Fruit fly (Drosophila melanogaster) whole organism, embryonic: Measurements from ENCODE around the gene gammaCOP.

ENCODE experiments used
- CG10959 ChIP-seq: fragments of 200-800 bp; sonication (Bioruptor generic); IDR thresholded peaks from 2 replicates; pipeline ENCODE4 v1.3.6; 2022; ENCODE audit warnings: missing biosample characterization, missing genetic modification characterization
- CG12104 ChIP-seq: fragments of 200-800 bp; sonication (Bioruptor generic); optimal IDR thresholded peaks from 3 replicates; lab custom pipeline; 2016; ENCODE audit warnings: missing biosample characterization, missing genetic modification characterization
- CG14667 ChIP-seq: fragments of 200-800 bp; sonication (Bioruptor generic); IDR thresholded peaks from 2 replicates; pipeline ENCODE4 v1.3.6; 2022; ENCODE audit warnings: missing biosample characterization, missing genetic modification characterization
- CG15011 ChIP-seq: fragments of 200-800 bp; sonication (Bioruptor generic); optimal IDR thresholded peaks from 3 replicates; lab custom pipeline; 2018; ENCODE audit warnings: missing biosample characterization, mild to moderate bottlenecking, missing genetic modification characterization
- CG17186 ChIP-seq: fragments of 200-800 bp; sonication (Bioruptor generic); optimal IDR thresholded peaks from 3 replicates; lab custom pipeline; 2017; ENCODE audit warnings: missing biosample characterization, missing genetic modification reagents, missing genetic modification characterization
- CG17328 ChIP-seq: fragments of 200-800 bp; sonication (Bioruptor generic); IDR thresholded peaks from 2 replicates; pipeline ENCODE4 v1.3.6; 2022; ENCODE audit warnings: missing biosample characterization, missing genetic modification characterization
- CG17385 ChIP-seq: fragments of 200-800 bp; sonication (Bioruptor generic); optimal IDR thresholded peaks from 3 replicates; lab custom pipeline; 2018; ENCODE audit warnings: missing biosample characterization, mild to moderate bottlenecking, missing genetic modification characterization
- CG17612 ChIP-seq: fragments of 200-800 bp; sonication (Bioruptor generic); IDR thresholded peaks from 2 replicates; pipeline ENCODE4 v1.3.6; 2022; ENCODE audit warnings: missing biosample characterization, missing genetic modification characterization
- CG30431 ChIP-seq: fragments of 200-800 bp; sonication (Bioruptor generic); optimal IDR thresholded peaks from 2 replicates; lab custom pipeline; 2017; ENCODE audit warnings: missing biosample characterization, missing genetic modification characterization
- CG4282 ChIP-seq: fragments of 200-800 bp; sonication (Bioruptor generic); optimal IDR thresholded peaks from 2 replicates; lab custom pipeline; 2016; ENCODE audit warnings: missing biosample characterization, missing genetic modification characterization
- CG8478 ChIP-seq: fragments of >200 bp; optimal IDR thresholded peaks from 2 replicates; lab custom pipeline; 2018
- CG9609 ChIP-seq: fragments of 200-800 bp; sonication (Bioruptor generic); optimal IDR thresholded peaks from 3 replicates; lab custom pipeline; 2016; ENCODE audit warnings: missing biosample characterization, missing genetic modification characterization
- CTCF ChIP-seq: fragments of 200-800 bp; sonication (Bioruptor generic); optimal IDR thresholded peaks from 2 replicates; lab custom pipeline; 2017; ENCODE audit warnings: missing biosample characterization, mild to moderate bottlenecking, missing genetic modification characterization, moderate library complexity
- Chrac-16 ChIP-seq: fragments of 200-800 bp; sonication (Bioruptor generic); optimal IDR thresholded peaks from 3 replicates; lab custom pipeline; 2016; ENCODE audit warnings: missing biosample characterization, missing genetic modification characterization
- Dbx ChIP-seq: fragments of 200-800 bp; sonication (Bioruptor generic); IDR thresholded peaks from 3 replicates; pipeline ENCODE4 v1.3.6; 2022; ENCODE audit warnings: missing biosample characterization, missing genetic modification characterization
- Elba2 ChIP-seq: fragments of 200-800 bp; sonication (Bioruptor generic); optimal IDR thresholded peaks from 3 replicates; lab custom pipeline; 2016; ENCODE audit warnings: missing biosample characterization, missing genetic modification characterization
- Ets65A ChIP-seq: fragments of 200-800 bp; sonication (Bioruptor generic); peaks from one replicate; lab custom pipeline; 2016; ENCODE audit warnings: missing biosample characterization, missing genetic modification characterization
- Ets97D ChIP-seq: fragments of 200-800 bp; sonication (Bioruptor generic); optimal IDR thresholded peaks from 3 replicates; lab custom pipeline; 2016; ENCODE audit warnings: missing biosample characterization, missing genetic modification characterization
- HmgZ ChIP-seq: fragments of 200-800 bp; sonication (Bioruptor generic); optimal IDR thresholded peaks from 2 replicates; lab custom pipeline; 2018; ENCODE audit warnings: missing biosample characterization, mild to moderate bottlenecking, missing genetic modification characterization
- Hmx ChIP-seq: fragments of 200-800 bp; sonication (Bioruptor generic); optimal IDR thresholded peaks from 2 replicates; lab custom pipeline; 2016; ENCODE audit warnings: missing biosample characterization, missing genetic modification characterization
- Lhr ChIP-seq: fragments of 200-800 bp; sonication (Bioruptor generic); optimal IDR thresholded peaks from 3 replicates; lab custom pipeline; 2017; ENCODE audit warnings: mild to moderate bottlenecking, missing biosample characterization, missing genetic modification reagents, missing genetic modification characterization
- MTF-1 ChIP-seq: fragments of 200-800 bp; sonication (Bioruptor generic); optimal IDR thresholded peaks from 2 replicates; lab custom pipeline; 2018; ENCODE audit warnings: missing biosample characterization, mild to moderate bottlenecking, missing genetic modification characterization, borderline replicate concordance
- Max ChIP-seq: fragments of 200-800 bp; sonication (Bioruptor generic); optimal IDR thresholded peaks from 2 replicates; lab custom pipeline; 2016; ENCODE audit warnings: missing biosample characterization, mild to moderate bottlenecking, missing genetic modification characterization
- NC2α ChIP-seq: fragments of 200-800 bp; sonication (Bioruptor generic); optimal IDR thresholded peaks from 2 replicates; lab custom pipeline; 2016; ENCODE audit warnings: missing biosample characterization, missing genetic modification characterization
- PHDP ChIP-seq: fragments of 200-800 bp; sonication (Bioruptor generic); optimal IDR thresholded peaks from 3 replicates; lab custom pipeline; 2018; ENCODE audit warnings: missing biosample characterization, mild to moderate bottlenecking, missing genetic modification characterization, moderate library complexity
- Scr ChIP-seq: fragments of 200-800 bp; sonication (Bioruptor generic); IDR thresholded peaks from 2 replicates; pipeline ENCODE4 v1.3.6; 2022; ENCODE audit warnings: missing biosample characterization, missing genetic modification characterization; ENCODE audit not compliant: partially characterized antibody
- TFAM ChIP-seq: fragments of 200-800 bp; sonication (Bioruptor generic); optimal IDR thresholded peaks from 2 replicates; lab custom pipeline; 2017; ENCODE audit warnings: missing biosample characterization, missing genetic modification characterization, inconsistent platforms
- ase ChIP-seq: fragments of 200-800 bp; sonication (Bioruptor generic); IDR thresholded peaks from 3 replicates; pipeline ENCODE4 v1.3.6; 2022; ENCODE audit warnings: missing biosample characterization, missing genetic modification characterization
- ash1 ChIP-seq: fragments of 200-800 bp; sonication (Bioruptor generic); optimal IDR thresholded peaks from 2 replicates; lab custom pipeline; 2018; ENCODE audit warnings: missing biosample characterization, mild to moderate bottlenecking, missing genetic modification characterization
- chm ChIP-seq: fragments of 200-800 bp; sonication (Bioruptor generic); IDR thresholded peaks from 2 replicates; pipeline ENCODE4 v1.3.6; 2022; ENCODE audit warnings: missing biosample characterization, missing genetic modification characterization
- crol ChIP-seq: fragments of 200-800 bp; sonication (Bioruptor generic); IDR thresholded peaks from 2 replicates; pipeline ENCODE4 v1.3.6; 2022; ENCODE audit warnings: missing biosample characterization, missing genetic modification characterization
- dm ChIP-seq: fragments of 200-800 bp; sonication (Bioruptor generic); optimal IDR thresholded peaks from 3 replicates; lab custom pipeline; 2016; ENCODE audit warnings: missing biosample characterization, missing genetic modification characterization
- dmrt11E ChIP-seq: fragments of 200-800 bp; sonication (Bioruptor generic); optimal IDR thresholded peaks from 3 replicates; lab custom pipeline; 2018; ENCODE audit warnings: missing biosample characterization, mild to moderate bottlenecking, missing genetic modification characterization, moderate library complexity
- exex ChIP-seq: fragments of 200-800 bp; sonication (Bioruptor generic); optimal IDR thresholded peaks from 4 replicates; lab custom pipeline; 2018; ENCODE audit warnings: missing biosample characterization, mild to moderate bottlenecking, missing genetic modification characterization, moderate library complexity
- fd3F ChIP-seq: fragments of 200-800 bp; sonication (Bioruptor generic); optimal IDR thresholded peaks from 2 replicates; lab custom pipeline; 2018; ENCODE audit warnings: missing biosample characterization, mild to moderate bottlenecking, missing genetic modification characterization, moderate library complexity
- gce ChIP-seq: fragments of 200-800 bp; sonication (Bioruptor generic); IDR thresholded peaks from 3 replicates; pipeline ENCODE4 v1.3.6; 2022; ENCODE audit warnings: missing biosample characterization, missing genetic modification characterization
- gsb-n ChIP-seq: fragments of 200-800 bp; sonication (Bioruptor generic); optimal IDR thresholded peaks from 3 replicates; lab custom pipeline; 2018; ENCODE audit warnings: missing biosample characterization, mild to moderate bottlenecking, missing genetic modification characterization
- hb ChIP-seq: fragments of 200-800 bp; sonication (Bioruptor generic); IDR thresholded peaks from 3 replicates; pipeline ENCODE4 v1.3.6; 2022; ENCODE audit warnings: missing biosample characterization, missing genetic modification characterization; ENCODE audit not compliant: partially characterized antibody
- jumu ChIP-seq: fragments of 200-800 bp; sonication (Bioruptor generic); optimal IDR thresholded peaks from 3 replicates; lab custom pipeline; 2016; ENCODE audit warnings: missing biosample characterization, missing genetic modification characterization
- ken ChIP-seq: fragments of 200-800 bp; sonication (Bioruptor generic); IDR thresholded peaks from 3 replicates; pipeline ENCODE4 v1.3.6; 2022; ENCODE audit warnings: missing biosample characterization, missing genetic modification characterization
- lbe ChIP-seq: fragments of 200-800 bp; sonication (Bioruptor generic); optimal IDR thresholded peaks from 2 replicates; lab custom pipeline; 2016; ENCODE audit warnings: missing biosample characterization, mild to moderate bottlenecking, missing genetic modification characterization
- lov ChIP-seq, 2 experiments: fragments of 200-800 bp in 1 of 2; fragments of >200 bp in 1 of 2; sonication (Bioruptor generic) in 1 of 2; IDR thresholded peaks in 1 of 2; optimal IDR thresholded peaks in 1 of 2; 2 replicates in 1 of 2; 3 replicates in 1 of 2; pipeline versions ENCODE4 v1.3.6 to Lab custom; 2017 to 2022; ENCODE audit warnings: missing biosample characterization in 1 of 2, missing genetic modification characterization in 1 of 2
- p53 ChIP-seq: fragments of 200-800 bp; sonication (Bioruptor generic); optimal IDR thresholded peaks from 2 replicates; lab custom pipeline; 2016; ENCODE audit warnings: missing biosample characterization, missing genetic modification characterization
- phol ChIP-seq: fragments of 200-800 bp; sonication (Bioruptor generic); optimal IDR thresholded peaks from 3 replicates; lab custom pipeline; 2018; ENCODE audit warnings: missing biosample characterization, mild to moderate bottlenecking, missing genetic modification characterization, moderate library complexity
- pros ChIP-seq: fragments of 200-800 bp; sonication (Bioruptor generic); optimal IDR thresholded peaks from 3 replicates; lab custom pipeline; 2019; ENCODE audit warnings: missing biosample characterization, mild to moderate bottlenecking, missing genetic modification characterization, moderate library complexity
- row ChIP-seq: fragments of 200-800 bp; sonication (Bioruptor generic); IDR thresholded peaks from 3 replicates; pipeline ENCODE4 v1.3.6; 2022; ENCODE audit warnings: missing biosample characterization, missing genetic modification characterization
- slou ChIP-seq: fragments of 200-800 bp; sonication (Bioruptor generic); optimal IDR thresholded peaks from 3 replicates; lab custom pipeline; 2016; ENCODE audit warnings: missing biosample characterization, missing genetic modification characterization
- so ChIP-seq: fragments of 200-800 bp; sonication (Bioruptor generic); IDR thresholded peaks from 3 replicates; pipeline ENCODE4 v1.3.6; 2022; ENCODE audit warnings: missing biosample characterization, missing genetic modification characterization
- tll ChIP-seq, 2 experiments: fragments of 200-800 bp in 1 of 2; fragments of >200 bp in 1 of 2; sonication (Bioruptor generic) in 1 of 2; optimal IDR thresholded peaks; 2 replicates each; lab custom pipeline; 2017 to 2019; ENCODE audit warnings: missing biosample characterization in 2 of 2, missing genetic modification characterization in 2 of 2, mild to moderate bottlenecking in 1 of 2, moderate library complexity in 1 of 2
- trem ChIP-seq: fragments of 200-800 bp; optimal IDR thresholded peaks from 3 replicates; lab custom pipeline; 2019; ENCODE audit warnings: missing biosample characterization, mild to moderate bottlenecking, missing genetic modification characterization, moderate library complexity
- ttk ChIP-seq: fragments of 200-800 bp; sonication (Bioruptor generic); IDR thresholded peaks from 2 replicates; pipeline ENCODE4 v2.1.2; 2022; ENCODE audit warnings: missing biosample characterization, missing genetic modification characterization
- twi ChIP-seq: fragments of 200-800 bp; optimal IDR thresholded peaks from 2 replicates; lab custom pipeline; 2019; ENCODE audit warnings: missing biosample characterization, mild to moderate bottlenecking, missing genetic modification characterization, moderate library complexity
- vnd ChIP-seq: fragments of 200-800 bp; sonication (Bioruptor generic); IDR thresholded peaks from 3 replicates; pipeline ENCODE4 v1.3.6; 2022; ENCODE audit warnings: missing biosample characterization, missing genetic modification characterization; ENCODE audit not compliant: partially characterized antibody

Gene gammaCOP

DNA sequence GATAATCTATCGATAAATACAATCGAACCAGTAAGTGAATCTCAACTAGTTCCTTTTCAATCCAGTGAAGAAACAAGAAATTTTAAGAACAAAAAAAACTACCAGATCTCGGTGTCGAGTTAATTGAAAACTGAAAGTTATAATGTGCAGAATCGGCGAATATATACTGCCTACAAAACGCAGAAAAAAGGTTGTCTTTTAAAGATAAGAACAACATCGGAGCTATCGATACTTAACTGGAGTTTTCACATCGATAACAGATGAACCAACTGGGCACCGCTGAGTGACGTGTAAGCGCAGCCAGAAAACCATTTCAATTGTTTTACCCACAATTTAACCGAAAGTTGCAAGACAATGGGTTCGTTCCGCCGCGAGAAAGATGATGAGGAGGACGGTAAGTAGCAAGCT lies at the start of gene gammaCOP (continued):
- TF ChIP-seq CG30431 (GFP tag; lab: Kevin White, UChicago) (no peak), CG12104 (GFP tag; lab: Kevin White, UChicago) (no peak), dm (GFP tag; lab: Kevin White, UChicago) (no peak), vnd (peak; percentile 89), chm (GFP tag; lab: Robert Waterston, UW) (no peak), Elba2 (GFP tag; lab: Kevin White, UChicago) (no peak), NC2α (GFP tag; lab: Kevin White, UChicago) (no peak), CG14667 (GFP tag; lab: Robert Waterston, UW) (no peak), ken (GFP tag; lab: Robert Waterston, UW) (no peak), Ets97D (GFP tag; lab: Kevin White, UChicago) (peak; percentile 43), phol (tag; lab: Kevin White, UChicago) (no peak), Lhr (GFP tag; lab: Kevin White, UChicago) (no peak), CG17328 (GFP tag; lab: Robert Waterston, UW) (no peak), CG10959 (GFP tag; lab: Robert Waterston, UW) (no peak), exex (tag; lab: Kevin White, UChicago) (no peak), CG17385 (GFP tag; lab: Kevin White, UChicago) (no peak), CG8478 (lab: Kevin White, UChicago) (no peak), Scr (GFP tag; lab: Robert Waterston, UW) (peak; percentile 94), CG17612 (GFP tag; lab: Robert Waterston, UW) (no peak), lov (optimal IDR thresholded peaks at IDR 0.05; lab: Kevin White, UChicago) (no peak), lov (GFP tag; IDR thresholded peaks at IDR 0.05; lab: Robert Waterston, UW) (no peak), dmrt11E (tag; lab: Kevin White, UChicago) (no peak), CG15011 (GFP tag; lab: Kevin White, UChicago) (no peak), slou (GFP tag; lab: Kevin White, UChicago) (no peak), Ets65A (GFP tag; lab: Kevin White, UChicago) (no peak), ash1 (GFP tag; lab: Kevin White, UChicago) (no peak), crol (GFP tag; lab: Robert Waterston, UW) (no peak), Dbx (no peak), p53 (GFP tag; lab: Kevin White, UChicago) (peak; percentile 30), HmgZ (tag; lab: Kevin White, UChicago) (no peak), tll (GFP tag; optimal IDR thresholded peaks at IDR 0.05; lab: Kevin White, UChicago) (no peak), jumu (GFP tag; lab: Kevin White, UChicago) (no peak), lbe (GFP tag; lab: Kevin White, UChicago) (peak; percentile 11), CG4282 (GFP tag; lab: Kevin White, UChicago) (no peak), ase (no peak), fd3F (no peak), Max (GFP tag; lab: Kevin White, UChicago) (no peak), CG17186 (no peak), CTCF (GFP tag; lab: Kevin White, UChicago) (no peak), so (GFP tag; lab: Robert Waterston, UW) (no peak), hb (GFP tag; lab: Robert Waterston, UW) (peak; percentile 80), gce (no peak), trem (peak; percentile 71), TFAM (GFP tag; lab: Kevin White, UChicago) (no peak), gsb-n (tag; lab: Kevin White, UChicago) (no peak), pros (no peak), MTF-1 (GFP tag; lab: Kevin White, UChicago) (no peak), CG9609 (no peak), PHDP (no peak), Hmx (GFP tag; lab: Kevin White, UChicago) (no peak), ttk (GFP tag; lab: Robert Waterston, UW) (no peak), row (GFP tag; lab: Robert Waterston, UW) (peak; percentile 52), twi (tag; lab: Kevin White, UChicago) (no peak), Chrac-16 (GFP tag; lab: Kevin White, UChicago) (no peak)
